Fruit fly (Drosophila melanogaster): ENCODE results near the gene RhoL.

The RhoL gene

dm6 chr3R:9496748-9497147, 5.6 kb downstream of the RhoL start (continued):
- TF ChIP-seq CG3726 (GFP tag; IDR thresholded peaks at IDR 0.05) = no peak
- TF ChIP-seq CG4854 (GFP tag; optimal IDR thresholded peaks at IDR 0.05) = peak; percentile 89
- peak; percentile 40 for TF ChIP-seq CG6765 (GFP tag; optimal IDR thresholded peaks at IDR 0.05)
- no peak for TF ChIP-seq Dfd (GFP tag; optimal IDR thresholded peaks at IDR 0.05)
- peak; percentile 88 for TF ChIP-seq mam (GFP tag; optimal IDR thresholded peaks at IDR 0.05)
- TF ChIP-seq eve (GFP tag; optimal IDR thresholded peaks at IDR 0.05) = no peak
- TF ChIP-seq crol (GFP tag; IDR thresholded peaks at IDR 0.05) = no peak
- no peak for TF ChIP-seq CG10565 (GFP tag; optimal IDR thresholded peaks at IDR 0.05)
- TF ChIP-seq Dp (GFP tag; optimal IDR thresholded peaks at IDR 0.05) = peak; percentile 100
- no peak for TF ChIP-seq hb (GFP tag; IDR thresholded peaks at IDR 0.05; ENCODE audit: partially characterized antibody)
- TF ChIP-seq Mad (GFP tag; optimal IDR thresholded peaks at IDR 0.05) = peak; percentile 42
- peak; percentile 38 for TF ChIP-seq CG7928 (GFP tag; optimal IDR thresholded peaks at IDR 0.05)
- TF ChIP-seq klu (GFP tag; IDR thresholded peaks at IDR 0.05) = peak; percentile 37; the same call in 1 of the 2 replicates
- peak; percentile 53 for TF ChIP-seq CTCF (GFP tag; optimal IDR thresholded peaks at IDR 0.05)
- TF ChIP-seq pros (GFP tag; optimal IDR thresholded peaks at IDR 0.05) = no peak
- peak; percentile 75 for TF ChIP-seq NFAT (GFP tag; IDR thresholded peaks at IDR 0.05)
- 0 out of 2 replicates have a peak, but pooled peaks have one; percentile 23 for TF ChIP-seq Rx (GFP tag; IDR thresholded peaks at IDR 0.05)
- TF ChIP-seq CG4360 (GFP tag; IDR thresholded peaks at IDR 0.05) = no peak
- TF ChIP-seq Hsf (GFP tag; optimal IDR thresholded peaks at IDR 0.05) = peak; percentile 85
- TF ChIP-seq Drgx (GFP tag; IDR thresholded peaks at IDR 0.05) = no peak
- TF ChIP-seq CG11560 (tag; IDR thresholded peaks at IDR 0.05) = peak; percentile 75; the same call in 2 of the 3 replicates
- no peak for TF ChIP-seq Lpt (GFP tag; optimal IDR thresholded peaks at IDR 0.05)
- TF ChIP-seq Stat92E (GFP tag; optimal IDR thresholded peaks at IDR 0.05) = peak in 1 of 3 experiments; percentile 92
- peak; percentile 61; the same call in 1 of the 2 replicates for TF ChIP-seq lmd (GFP tag; IDR thresholded peaks at IDR 0.05)
- TF ChIP-seq CG10267 (tag; optimal IDR thresholded peaks at IDR 0.05) = peak; percentile 99
- TF ChIP-seq CG17361 (GFP tag; IDR thresholded peaks at IDR 0.05) = peak; percentile 65
- no peak for TF ChIP-seq CG4820 (GFP tag; optimal IDR thresholded peaks at IDR 0.05)
- TF ChIP-seq CG5245 (GFP tag; optimal IDR thresholded peaks at IDR 0.05) = peak; percentile 23
- TF ChIP-seq Jarid2 (GFP tag; optimal IDR thresholded peaks at IDR 0.05) = no peak
- peak; percentile 84 for TF ChIP-seq grn (GFP tag; optimal IDR thresholded peaks at IDR 0.05)
- TF ChIP-seq amos (GFP tag; IDR thresholded peaks at IDR 0.05; ENCODE audit: partially characterized antibody) = peak; percentile 66; the same call in 1 of the 2 replicates
- peak; percentile 12 for TF ChIP-seq D19B (GFP tag; optimal IDR thresholded peaks at IDR 0.05)
- TF ChIP-seq Eip74EF (GFP tag; optimal IDR thresholded peaks at IDR 0.05) = peak; percentile 3 to 16
- TF ChIP-seq Ptx1 (GFP tag; IDR thresholded peaks at IDR 0.05) = peak; percentile 76
- TF ChIP-seq sens-2 (GFP tag; IDR thresholded peaks at IDR 0.05) = no peak
- TF ChIP-seq her (GFP tag; optimal IDR thresholded peaks at IDR 0.05) = peak; percentile 83
- TF ChIP-seq D (optimal IDR thresholded peaks at IDR 0.05) = no peak
- TF ChIP-seq D (GFP tag; optimal IDR thresholded peaks at IDR 0.05) = no peak
- peak; percentile 40; the same call in 1 of the 2 replicates for TF ChIP-seq E2f1 (GFP tag; IDR thresholded peaks at IDR 0.05)
- no peak for TF ChIP-seq CG6813 (GFP tag; optimal IDR thresholded peaks at IDR 0.05)
- TF ChIP-seq tgo (GFP tag; IDR thresholded peaks at IDR 0.05) = 0 out of 3 replicates have a peak, but pooled peaks have one; percentile 23
- TF ChIP-seq CG12391 (tag; optimal IDR thresholded peaks at IDR 0.05) = peak; percentile 67
- no peak for TF ChIP-seq CG33557 (GFP tag; optimal IDR thresholded peaks at IDR 0.05)
- TF ChIP-seq nerfin-1 (tag; optimal IDR thresholded peaks at IDR 0.05) = peak; percentile 50
- TF ChIP-seq Ravus (GFP tag; IDR thresholded peaks at IDR 0.05) = no peak
- peak; percentile 26; the same call in 1 of the 2 replicates for TF ChIP-seq CG4404 (GFP tag; IDR thresholded peaks at IDR 0.05)
- TF ChIP-seq CG10147 (GFP tag; optimal IDR thresholded peaks at IDR 0.05) = peak; percentile 62
- no peak for TF ChIP-seq tup (GFP tag; optimal IDR thresholded peaks at IDR 0.05)
- no peak for TF ChIP-seq CG12219 (GFP tag; optimal IDR thresholded peaks at IDR 0.05)
- TF ChIP-seq pnt (GFP tag; optimal IDR thresholded peaks at IDR 0.05) = peak; percentile 74
- TF ChIP-seq bowl (GFP tag; IDR thresholded peaks at IDR 0.05) = no peak
- TF ChIP-seq grau (tag; optimal IDR thresholded peaks at IDR 0.05) = peak; percentile 69
